Fruit fly (Drosophila melanogaster) whole organism, embryonic: ENCODE measurements around the gene CG6325.

Experiments
- Asciz ChIP-seq: fragments of 200-800 bp; sonication (Bioruptor generic); optimal IDR thresholded peaks from 2 replicates; lab custom pipeline; 2017; ENCODE audit warnings: missing biosample characterization, mild to moderate bottlenecking, missing genetic modification characterization, missing genetic modification reagents
- CG10543 ChIP-seq: fragments of 200-800 bp; sonication (Bioruptor generic); optimal IDR thresholded peaks from 3 replicates; lab custom pipeline; 2017; ENCODE audit warnings: missing biosample characterization, mild to moderate bottlenecking, missing genetic modification characterization, moderate library complexity
- CG10565 ChIP-seq: fragments of 200-800 bp; sonication (Bioruptor generic); optimal IDR thresholded peaks from 3 replicates; lab custom pipeline; 2016; ENCODE audit warnings: missing biosample characterization, mild to moderate bottlenecking, missing genetic modification characterization
- CG1233 ChIP-seq: fragments of 200-800 bp; sonication (Bioruptor generic); optimal IDR thresholded peaks from 4 replicates; lab custom pipeline; 2018; ENCODE audit warnings: missing biosample characterization, mild to moderate bottlenecking, missing genetic modification characterization
- CG13424 ChIP-seq: fragments of 200-800 bp; sonication (Bioruptor generic); optimal IDR thresholded peaks from 2 replicates; lab custom pipeline; 2019; ENCODE audit warnings: missing biosample characterization, mild to moderate bottlenecking, missing genetic modification characterization, moderate library complexity
- CG13894 ChIP-seq: fragments of 200-800 bp; sonication (Bioruptor generic); optimal IDR thresholded peaks from 3 replicates; lab custom pipeline; 2018; ENCODE audit warnings: missing biosample characterization, mild to moderate bottlenecking, missing genetic modification characterization, moderate library complexity
- CG15269 ChIP-seq: fragments of 200-800 bp; sonication (Bioruptor generic); optimal IDR thresholded peaks from 2 replicates; lab custom pipeline; 2018; ENCODE audit warnings: missing biosample characterization, mild to moderate bottlenecking, missing genetic modification characterization, moderate library complexity
- CG15696 ChIP-seq: fragments of 200-800 bp; sonication (Bioruptor generic); optimal IDR thresholded peaks from 2 replicates; lab custom pipeline; 2019; ENCODE audit warnings: missing biosample characterization, mild to moderate bottlenecking, missing genetic modification characterization, moderate library complexity
- CG1602 ChIP-seq: fragments of 200-800 bp; sonication (Bioruptor generic); optimal IDR thresholded peaks from 3 replicates; lab custom pipeline; 2016; ENCODE audit warnings: missing biosample characterization, missing genetic modification characterization
- CG16815 ChIP-seq: fragments of 200-800 bp; sonication (Bioruptor generic); optimal IDR thresholded peaks from 3 replicates; lab custom pipeline; 2017; ENCODE audit warnings: missing biosample characterization, mild to moderate bottlenecking, missing genetic modification characterization
- CG17829 ChIP-seq: fragments of 200-800 bp; optimal IDR thresholded peaks from 2 replicates; lab custom pipeline; 2019; ENCODE audit warnings: missing biosample characterization, mild to moderate bottlenecking, missing genetic modification characterization, moderate library complexity
- CG2199 ChIP-seq: fragments of 200-800 bp; sonication (Bioruptor generic); IDR thresholded peaks from 3 replicates; pipeline ENCODE4 v1.3.6; 2022; ENCODE audit warnings: missing biosample characterization, missing genetic modification characterization
- CG2678 ChIP-seq: fragments of 200-800 bp; sonication (Bioruptor generic); optimal IDR thresholded peaks from 3 replicates; lab custom pipeline; 2019; ENCODE audit warnings: missing biosample characterization, mild to moderate bottlenecking, missing genetic modification characterization, moderate library complexity
- CG30403 ChIP-seq: fragments of 200-800 bp; sonication (Bioruptor generic); optimal IDR thresholded peaks from 3 replicates; lab custom pipeline; 2016; ENCODE audit warnings: missing biosample characterization, missing genetic modification characterization
- CG33557 ChIP-seq: fragments of 200-800 bp; sonication (Bioruptor generic); optimal IDR thresholded peaks from 2 replicates; lab custom pipeline; 2019; ENCODE audit warnings: missing biosample characterization, mild to moderate bottlenecking, missing genetic modification characterization, moderate library complexity
- CG7357 ChIP-seq: fragments of 200-800 bp; sonication (Bioruptor generic); IDR thresholded peaks from 3 replicates; pipeline ENCODE4 v1.3.6; 2022; ENCODE audit warnings: missing biosample characterization, missing genetic modification characterization
- CG8388 ChIP-seq: fragments of 200-800 bp; sonication (Bioruptor generic); optimal IDR thresholded peaks from 2 replicates; lab custom pipeline; 2019; ENCODE audit warnings: missing biosample characterization, mild to moderate bottlenecking, missing genetic modification characterization, moderate library complexity
- Chrac-16 ChIP-seq: fragments of 200-800 bp; sonication (Bioruptor generic); optimal IDR thresholded peaks from 3 replicates; lab custom pipeline; 2016; ENCODE audit warnings: missing biosample characterization, missing genetic modification characterization
- D19A ChIP-seq: fragments of 200-800 bp; optimal IDR thresholded peaks from 3 replicates; lab custom pipeline; 2019; ENCODE audit warnings: missing biosample characterization, mild to moderate bottlenecking, missing genetic modification characterization, moderate library complexity
- Hsf ChIP-seq: fragments of 200-800 bp; sonication (Bioruptor generic); optimal IDR thresholded peaks from 3 replicates; lab custom pipeline; 2016; ENCODE audit warnings: missing biosample characterization, missing genetic modification characterization
- Meics ChIP-seq: fragments of 200-800 bp; sonication (Bioruptor generic); optimal IDR thresholded peaks from 2 replicates; lab custom pipeline; 2017; ENCODE audit warnings: missing biosample characterization, mild to moderate bottlenecking, missing genetic modification characterization
- Neu2 ChIP-seq: fragments of 200-800 bp; sonication (Bioruptor generic); optimal IDR thresholded peaks from 3 replicates; lab custom pipeline; 2016; ENCODE audit warnings: missing biosample characterization, missing genetic modification characterization, borderline replicate concordance
- Sox100B ChIP-seq: fragments of 200-800 bp; sonication (Bioruptor generic); optimal IDR thresholded peaks from 3 replicates; lab custom pipeline; 2018; ENCODE audit warnings: missing biosample characterization, mild to moderate bottlenecking, missing genetic modification characterization
- Sox102F ChIP-seq: fragments of 200-800 bp; sonication (Bioruptor generic); optimal IDR thresholded peaks from 2 replicates; lab custom pipeline; 2018; ENCODE audit warnings: missing biosample characterization, mild to moderate bottlenecking, missing genetic modification characterization, moderate library complexity
- Ssrp ChIP-seq: fragments of 200-800 bp; sonication (Bioruptor generic); optimal IDR thresholded peaks from 2 replicates; lab custom pipeline; 2018; ENCODE audit warnings: missing biosample characterization, mild to moderate bottlenecking, missing genetic modification characterization, moderate library complexity
- Tbp ChIP-seq: fragments of >200 bp; optimal IDR thresholded peaks from 2 replicates; lab custom pipeline; 2018; ENCODE audit warnings: missing biosample characterization, missing genetic modification characterization
- dmrt11E ChIP-seq: fragments of 200-800 bp; sonication (Bioruptor generic); optimal IDR thresholded peaks from 3 replicates; lab custom pipeline; 2018; ENCODE audit warnings: missing biosample characterization, mild to moderate bottlenecking, missing genetic modification characterization, moderate library complexity
- gcm ChIP-seq: fragments of 200-800 bp; sonication (Bioruptor generic); optimal IDR thresholded peaks from 2 replicates; lab custom pipeline; 2019; ENCODE audit warnings: missing biosample characterization, mild to moderate bottlenecking, missing genetic modification characterization, moderate library complexity
- gem ChIP-seq: fragments of 200-800 bp; sonication (Bioruptor generic); optimal IDR thresholded peaks from 2 replicates; lab custom pipeline; 2019; ENCODE audit warnings: missing biosample characterization, mild to moderate bottlenecking, missing genetic modification characterization, moderate library complexity
- lab ChIP-seq: fragments of 200-800 bp; sonication (Bioruptor generic); optimal IDR thresholded peaks from 3 replicates; lab custom pipeline; 2017; ENCODE audit warnings: missing biosample characterization, missing genetic modification characterization, mild to moderate bottlenecking, moderate library complexity, missing genetic modification reagents
- nau ChIP-seq: fragments of 200-800 bp; sonication (Bioruptor generic); optimal IDR thresholded peaks from 3 replicates; lab custom pipeline; 2017; ENCODE audit warnings: missing biosample characterization, mild to moderate bottlenecking, missing genetic modification characterization, missing genetic modification reagents
- nerfin-1 ChIP-seq: fragments of 200-800 bp; sonication (Bioruptor generic); optimal IDR thresholded peaks from 3 replicates; lab custom pipeline; 2019; ENCODE audit warnings: missing biosample characterization, mild to moderate bottlenecking, missing genetic modification characterization, moderate library complexity
- nmo ChIP-seq: fragments of 200-800 bp; sonication (Bioruptor generic); optimal IDR thresholded peaks from 2 replicates; lab custom pipeline; 2018; ENCODE audit warnings: missing biosample characterization, mild to moderate bottlenecking, missing genetic modification characterization, moderate library complexity
- odd ChIP-seq: fragments of 200-800 bp; sonication (Bioruptor generic); optimal IDR thresholded peaks from 2 replicates; lab custom pipeline; 2017; ENCODE audit warnings: missing biosample characterization, mild to moderate bottlenecking, missing genetic modification characterization
- pan ChIP-seq, 4 experiments: fragments of >200 bp in 3 of 4; fragments of 200-800 bp in 1 of 4; sonication (Bioruptor generic) in 1 of 4; optimal IDR thresholded peaks in 3 of 4; IDR thresholded peaks in 1 of 4; 2 replicates each; pipeline versions ENCODE4 v1.3.6 to Lab custom; 2017 to 2022; ENCODE audit warnings: missing biosample characterization in 2 of 4, missing genetic modification characterization in 2 of 4, mixed read lengths in 1 of 4
- pzg ChIP-seq: fragments of 200-800 bp; sonication (Bioruptor generic); optimal IDR thresholded peaks from 3 replicates; lab custom pipeline; 2018; ENCODE audit warnings: missing biosample characterization, mild to moderate bottlenecking, missing genetic modification characterization, moderate library complexity
- sc ChIP-seq, 3 experiments: fragments of >200 bp in 2 of 3; fragments of 200-800 bp in 1 of 3; sonication (Bioruptor generic) in 1 of 3; optimal IDR thresholded peaks; 2 replicates in 2 of 3; 3 replicates in 1 of 3; lab custom pipeline; 2017; ENCODE audit warnings: mild to moderate bottlenecking in 1 of 3, missing biosample characterization in 1 of 3, missing genetic modification characterization in 1 of 3, missing genetic modification reagents in 1 of 3
- scrt ChIP-seq: fragments of 200-800 bp; sonication (Bioruptor generic); optimal IDR thresholded peaks from 2 replicates; lab custom pipeline; 2018; ENCODE audit warnings: missing biosample characterization, mild to moderate bottlenecking, missing genetic modification characterization, moderate library complexity
- sd ChIP-seq: fragments of 200-800 bp; sonication (Bioruptor generic); optimal IDR thresholded peaks from 3 replicates; lab custom pipeline; 2018; ENCODE audit warnings: missing biosample characterization, mild to moderate bottlenecking, missing genetic modification characterization, moderate library complexity
- sens ChIP-seq: fragments of 200-800 bp; sonication (Bioruptor generic); peaks from one replicate; lab custom pipeline; 2016; ENCODE audit warnings: missing biosample characterization, missing genetic modification characterization
- ssp ChIP-seq: fragments of 200-800 bp; sonication (Bioruptor generic); IDR thresholded peaks from 2 replicates; pipeline ENCODE4 v1.3.6; 2022; ENCODE audit warnings: missing biosample characterization, missing genetic modification characterization
- tap ChIP-seq: fragments of 200-800 bp; optimal IDR thresholded peaks from 3 replicates; lab custom pipeline; 2019; ENCODE audit warnings: missing biosample characterization, mild to moderate bottlenecking, missing genetic modification characterization, moderate library complexity
- tin ChIP-seq: fragments of 200-800 bp; sonication (Bioruptor generic); optimal IDR thresholded peaks from 3 replicates; lab custom pipeline; 2016; ENCODE audit warnings: missing biosample characterization, missing genetic modification characterization
- tna ChIP-seq: fragments of 200-800 bp; sonication (Bioruptor generic); IDR thresholded peaks from 2 replicates; pipeline ENCODE4 v1.3.6; 2022; ENCODE audit warnings: missing biosample characterization, missing genetic modification characterization; ENCODE audit not compliant: partially characterized antibody
- twi ChIP-seq: fragments of 200-800 bp; optimal IDR thresholded peaks from 2 replicates; lab custom pipeline; 2019; ENCODE audit warnings: missing biosample characterization, mild to moderate bottlenecking, missing genetic modification characterization, moderate library complexity
- unpg ChIP-seq: fragments of 200-800 bp; sonication (Bioruptor generic); optimal IDR thresholded peaks from 3 replicates; lab custom pipeline; 2018; ENCODE audit warnings: missing biosample characterization, mild to moderate bottlenecking, missing genetic modification characterization, moderate library complexity

Gene CG6325

DNA sequence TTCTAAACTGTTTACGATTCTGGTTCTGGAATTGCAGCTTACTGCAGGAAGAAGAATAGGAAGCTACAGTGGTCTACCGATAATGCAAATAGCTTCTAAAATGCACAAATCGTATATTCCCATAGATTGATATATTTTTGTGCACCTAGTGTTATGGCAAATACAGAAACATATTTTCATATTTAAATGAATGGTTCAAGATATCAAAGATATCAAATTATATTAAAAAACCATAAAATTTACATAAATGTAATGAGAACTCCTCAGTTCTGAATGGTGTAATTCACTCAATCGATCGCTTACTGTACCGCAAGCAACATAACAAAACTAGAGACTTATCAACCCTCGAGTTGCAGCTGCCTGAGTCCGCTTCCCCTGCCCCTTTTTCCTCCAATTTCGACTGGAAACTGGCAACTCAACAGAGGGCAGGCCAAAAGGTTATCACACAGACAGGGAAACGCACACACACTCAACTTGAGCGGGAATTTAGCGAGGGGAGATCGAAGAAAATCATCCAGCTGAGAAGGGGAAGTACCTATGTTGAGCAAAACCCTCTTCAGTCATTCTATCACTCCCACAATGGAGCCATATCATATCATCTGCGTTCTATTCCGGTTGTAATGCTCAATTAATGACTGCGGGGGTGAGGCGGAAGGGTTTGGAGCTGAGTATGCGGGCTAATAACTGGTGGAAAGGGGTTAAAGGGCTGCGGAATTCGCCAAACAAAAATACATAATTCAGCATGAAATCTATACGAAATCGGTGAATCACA is 53.0 kb downstream of the CG6325 start (continued):
- TF ChIP-seq CG2199 (GFP tag; lab: Robert Waterston, UW) (no peak), tna (GFP tag; lab: Robert Waterston, UW) (no peak), twi (peak; percentile 31), Hsf (GFP tag; lab: Kevin White, UChicago) (peak; percentile 1), CG10543 (no peak), CG17829 (tag; lab: Kevin White, UChicago) (peak; percentile 67), Chrac-16 (GFP tag; lab: Kevin White, UChicago) (peak; percentile 9), ssp (GFP tag; lab: Robert Waterston, UW) (no peak), gem (tag; lab: Kevin White, UChicago) (peak; percentile 67), CG1602 (GFP tag; lab: Kevin White, UChicago) (peak; percentile 35), CG8388 (peak; percentile 33), sc (optimal IDR thresholded peaks at IDR 0.05; lab: Kevin White, UChicago) (no peak), sc (GFP tag; optimal IDR thresholded peaks at IDR 0.05; lab: Kevin White, UChicago) (peak; percentile 45), unpg (GFP tag; lab: Kevin White, UChicago) (peak; percentile 34), Sox102F (GFP tag; lab: Kevin White, UChicago) (peak; percentile 12), nau (GFP tag; lab: Kevin White, UChicago) (peak; percentile 5), dmrt11E (tag; lab: Kevin White, UChicago) (peak; percentile 82), sens (GFP tag; lab: Kevin White, UChicago) (peak; percentile 81), CG13424 (tag; lab: Kevin White, UChicago) (peak; percentile 43), Asciz (peak; percentile 18), D19A (peak; percentile 35), CG30403 (GFP tag; lab: Kevin White, UChicago) (peak; percentile 42), Meics (GFP tag; lab: Kevin White, UChicago) (peak; percentile 22), nmo (GFP tag; lab: Kevin White, UChicago) (peak; percentile 60), CG15696 (tag; lab: Kevin White, UChicago) (peak; percentile 81), Sox100B (GFP tag; lab: Kevin White, UChicago) (peak; percentile 29), Tbp (GFP tag; lab: Kevin White, UChicago) (no peak), pan (optimal IDR thresholded peaks at IDR 0.05; lab: Kevin White, UChicago) (no peak), pan (GFP tag; optimal IDR thresholded peaks at IDR 0.05 in 1 of 2, IDR thresholded peaks at IDR 0.05 in 1 of 2) (no peak), pzg (no peak), CG33557 (GFP tag; lab: Kevin White, UChicago) (peak; percentile 86), CG13894 (tag; lab: Kevin White, UChicago) (peak; percentile 52), nerfin-1 (peak; percentile 31), sd (tag; lab: Kevin White, UChicago) (peak; percentile 9), CG15269 (tag; lab: Kevin White, UChicago) (peak; percentile 5), CG1233 (peak; percentile 17), CG16815 (GFP tag; lab: Kevin White, UChicago) (peak; percentile 51), odd (GFP tag; lab: Kevin White, UChicago) (no peak), gcm (GFP tag; lab: Kevin White, UChicago) (peak; percentile 59), tin (GFP tag; lab: Kevin White, UChicago) (peak; percentile 31), CG10565 (GFP tag; lab: Kevin White, UChicago) (no peak), Neu2 (GFP tag; lab: Kevin White, UChicago) (no peak), scrt (no peak), CG2678 (tag; lab: Kevin White, UChicago) (peak; percentile 52), lab (GFP tag; lab: Kevin White, UChicago) (peak; percentile 7), CG7357 (GFP tag; lab: Robert Waterston, UW) (no peak), tap (tag; lab: Kevin White, UChicago) (peak; percentile 35), Ssrp (peak; percentile 51)
